Worm (Caenorhabditis elegans) whole organism, young adult: Measurements from ENCODE around the gene T04B2.8.

Experiments used
- Y79H2A.3 ChIP-seq: fragments of 200-800 bp; sonication (Bioruptor generic); conservative IDR thresholded peaks from 2 replicates; pipeline ENCODE4 v1.3.6; 2022; ENCODE audit warnings: missing genetic modification reagents, missing genetic modification characterization, missing compliant biosample characterization
- attf-5 ChIP-seq: fragments of 200-800 bp; sonication (Bioruptor generic); optimal IDR thresholded peaks from 2 replicates; lab custom pipeline; 2018; ENCODE audit warnings: mild to moderate bottlenecking, missing genetic modification characterization, missing compliant biosample characterization
- dpl-1 ChIP-seq: fragments of 150-350 bp; optimal IDR thresholded peaks from 2 replicates; lab custom pipeline; 2014; ENCODE audit warnings: missing biosample characterization, missing genetic modification reagents, missing genetic modification characterization
- lin-40 ChIP-seq: sonication (generic microtip); optimal IDR thresholded peaks from 2 replicates; lab custom pipeline; 2016; ENCODE audit warnings: missing genetic modification characterization, mild to moderate bottlenecking, missing compliant biosample characterization, missing genotype, missing genetic modification reagents
- lir-1 ChIP-seq: fragments of 200-800 bp; sonication (Bioruptor generic); conservative IDR thresholded peaks from 2 replicates; pipeline ENCODE4 v1.3.6; 2022; ENCODE audit warnings: missing genetic modification reagents, missing genetic modification characterization, missing compliant biosample characterization
- nfya-1 ChIP-seq: sonication (generic microtip); optimal IDR thresholded peaks from 2 replicates; lab custom pipeline; 2017; ENCODE audit warnings: antibody characterized with exemption, missing compliant biosample characterization, missing genetic modification characterization, borderline replicate concordance; ENCODE audit not compliant: insufficient read depth
- pha-4 ChIP-seq: fragments of 150-350 bp; sonication (generic microtip); optimal IDR thresholded peaks from 2 replicates; lab custom pipeline; 2014; ENCODE audit warnings: missing biosample characterization, missing genetic modification reagents, missing genetic modification characterization
- tbp1 ChIP-seq: fragments of 200-800 bp; sonication (Bioruptor generic); optimal IDR thresholded peaks from 2 replicates; lab custom pipeline; 2018; ENCODE audit warnings: mild to moderate bottlenecking, missing genetic modification characterization, missing compliant biosample characterization
- tbx-9 ChIP-seq: sonication (generic microtip); optimal IDR thresholded peaks from 2 replicates; lab custom pipeline; 2016; ENCODE audit warnings: borderline replicate concordance, missing genetic modification characterization, inconsistent platforms, missing compliant biosample characterization

- TF ChIP-seq pha-4 = no peak
- no peak for TF ChIP-seq lin-40
- no peak for TF ChIP-seq Y79H2A.3 (GFP tag; lab: Robert Waterston, UW)
- no peak for TF ChIP-seq nfya-1 (tag; lab: Kevin White, UChicago)
- no peak for TF ChIP-seq tbp1 (GFP tag; lab: Kevin White, UChicago)
- TF ChIP-seq attf-5 (GFP tag; lab: Kevin White, UChicago) = no peak
- TF ChIP-seq tbx-9 = no peak
- TF ChIP-seq lir-1 (GFP tag; lab: Robert Waterston, UW) = no peak
- TF ChIP-seq dpl-1 (GFP tag; lab: Kevin White, UChicago) = no peak
Measured at ce11 chrIV:10053550-10053949, 2.6 kb upstream of the T04B2.8 start, which contains the start of gene srv-12.
